Worm (Caenorhabditis elegans) whole organism, midembryonic: ENCODE results near the gene str-263.
"Not testable (repeated sequence)": the region's sequence is repeated elsewhere in the genome, so short reads cannot be mapped to it uniquely, and the experiment has no call there.

Source experiments
- T22C8.4 ChIP-seq: fragments of 200-800 bp; sonication (Bioruptor generic); IDR thresholded peaks from 2 replicates; pipeline ENCODE4 v1.3.6; 2022; ENCODE audit warnings: missing genetic modification characterization, missing compliant biosample characterization
- cog-1 ChIP-seq: sonication (generic microtip); optimal IDR thresholded peaks from 2 replicates; lab custom pipeline; 2016; ENCODE audit warnings: missing genetic modification characterization, missing compliant biosample characterization
- flt-1 ChIP-seq: fragments of 200-800 bp; sonication (Bioruptor generic); IDR thresholded peaks from 2 replicates; pipeline ENCODE4 v1.3.6; 2022; ENCODE audit warnings: missing genetic modification characterization, missing compliant biosample characterization
- klf-2 ChIP-seq: fragments of 200-800 bp; sonication (Bioruptor generic); conservative IDR thresholded peaks from 2 replicates; pipeline ENCODE4 v1.3.6; 2022; ENCODE audit warnings: missing genetic modification reagents, missing genetic modification characterization, missing compliant biosample characterization
- med-1 ChIP-seq: sonication (generic microtip); optimal IDR thresholded peaks from 2 replicates; lab custom pipeline; 2017; ENCODE audit warnings: missing genetic modification characterization, mild to moderate bottlenecking, missing compliant biosample characterization, antibody characterized with exemption, missing genetic modification reagents; ENCODE audit not compliant: insufficient read depth
- ref-1 ChIP-seq: fragments of 200-800 bp; sonication (Bioruptor generic); conservative IDR thresholded peaks from 2 replicates; pipeline ENCODE4 v1.3.6; 2022; ENCODE audit warnings: missing genetic modification reagents, missing genetic modification characterization, missing compliant biosample characterization
- tab-1 ChIP-seq: fragments of 200-800 bp; sonication (Bioruptor generic); IDR thresholded peaks from 2 replicates; pipeline ENCODE4 v1.3.6; 2022; ENCODE audit warnings: missing genetic modification characterization, missing compliant biosample characterization
- ztf-23 ChIP-seq: fragments of 200-800 bp; sonication (Bioruptor generic); IDR thresholded peaks from 2 replicates; pipeline ENCODE4 v1.3.6; 2022; ENCODE audit warnings: missing genetic modification reagents, missing genetic modification characterization, missing compliant biosample characterization
- ztf-29 ChIP-seq: fragments of 200-800 bp; sonication (Bioruptor generic); IDR thresholded peaks from 2 replicates; pipeline ENCODE4 v1.3.6; 2022; ENCODE audit warnings: missing genetic modification reagents, missing genetic modification characterization, missing compliant biosample characterization

Gene str-263

ce11 chrV:15575305-15575704 lies 37.7 kb upstream of the str-263 start, which contains the start of gene mdt-28:
TSS of gene mdt-28 (minus strand) at chrV:15575405.
- TF ChIP-seq ztf-29 (GFP tag; lab: Robert Waterston, UW) (no peak), flt-1 (no peak), T22C8.4 (GFP tag; lab: Robert Waterston, UW) (no peak), klf-2 (GFP tag; lab: Robert Waterston, UW) (no peak), ztf-23 (GFP tag; lab: Robert Waterston, UW) (no peak), cog-1 (tag; lab: Kevin White, UChicago) (no peak), ref-1 (GFP tag; lab: Robert Waterston, UW) (no peak), tab-1 (no peak), med-1 (GFP tag; lab: Kevin White, UChicago) (no peak)

ce11 chrV:15577395-15577896 lies 35.5 kb upstream of the str-263 start, which contains the start of gene atx-3:
TSS of gene atx-3 (minus strand) at chrV:15577445.
- TF ChIP-seq ztf-23 (GFP tag; lab: Robert Waterston, UW) (no peak), cog-1 (tag; lab: Kevin White, UChicago) (no peak), tab-1 (no peak), ztf-29 (GFP tag; lab: Robert Waterston, UW) (no peak), T22C8.4 (GFP tag; lab: Robert Waterston, UW) (no peak), med-1 (GFP tag; lab: Kevin White, UChicago) (no peak), klf-2 (GFP tag; lab: Robert Waterston, UW) (no peak), flt-1 (no peak), ref-1 (GFP tag; lab: Robert Waterston, UW) (no peak)

DNA sequence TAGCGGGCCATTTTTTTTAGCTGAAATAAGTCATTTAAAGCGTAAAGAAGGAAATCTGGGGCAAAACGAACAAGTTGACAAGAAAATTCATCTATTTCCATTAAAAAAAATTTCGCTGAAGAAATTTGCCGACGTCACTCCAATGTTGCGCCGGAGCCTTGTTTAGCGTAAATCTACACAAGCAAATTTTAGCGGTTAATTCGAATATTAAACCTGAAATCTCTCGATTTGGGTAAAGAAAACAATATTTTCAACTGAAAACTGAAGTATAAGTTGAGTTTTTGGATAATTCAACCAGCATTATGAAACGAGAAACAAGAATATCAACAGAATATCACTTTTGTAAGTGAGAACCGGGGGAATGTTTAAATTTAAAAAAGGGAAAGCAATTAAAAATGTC lies 34.6 kb upstream of the str-263 start, which contains the start of gene F28F8.9:
Gene F28F8.9 (minus strand): TSS at position 288 of the 400 bp plus-strand sequence.
- no peak for TF ChIP-seq flt-1
- no peak for TF ChIP-seq ref-1 (GFP tag; lab: Robert Waterston, UW)
- TF ChIP-seq klf-2 (GFP tag; lab: Robert Waterston, UW): no peak
- TF ChIP-seq T22C8.4 (GFP tag; lab: Robert Waterston, UW): no peak
- no peak for TF ChIP-seq cog-1 (tag; lab: Kevin White, UChicago)
- no peak for TF ChIP-seq med-1 (GFP tag; lab: Kevin White, UChicago)
- TF ChIP-seq ztf-23 (GFP tag; lab: Robert Waterston, UW): no peak
- TF ChIP-seq ztf-29 (GFP tag; lab: Robert Waterston, UW): no peak
- no peak for TF ChIP-seq tab-1

ce11 chrV:15590183-15590667 lies 22.8 kb upstream of the str-263 start, which contains the start of gene F28F8.7:
TSS of gene F28F8.7 (minus strand) at chrV:15590617.
- not testable (repeated sequence) for TF ChIP-seq flt-1; ref-1 (GFP tag; lab: Robert Waterston, UW); ztf-29 (GFP tag; lab: Robert Waterston, UW)

DNA sequence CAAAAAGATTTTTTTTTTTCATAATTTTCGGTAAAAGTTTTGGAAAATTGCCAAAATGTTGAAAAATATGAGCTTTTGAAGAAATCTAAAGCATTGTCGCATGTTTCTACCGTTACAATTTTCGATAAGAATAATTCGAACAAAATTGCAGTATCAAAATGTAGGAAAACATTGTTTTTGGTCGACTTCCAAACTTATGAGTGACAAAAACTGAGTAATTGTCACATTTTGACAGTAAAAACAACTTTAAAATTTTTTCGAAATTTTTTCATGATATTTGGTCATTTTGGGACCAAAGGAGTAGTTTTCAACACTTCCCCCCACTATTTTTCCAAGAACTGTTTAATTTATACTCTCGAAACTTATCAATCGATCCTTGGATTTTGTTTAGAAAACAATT lies 18.4 kb upstream of the str-263 start, which contains the start of gene fbxa-139:
Gene fbxa-139 (minus strand): TSS at position 101 of the 400 bp plus-strand sequence.
- TF ChIP-seq ref-1 (GFP tag; lab: Robert Waterston, UW) (no peak), ztf-23 (GFP tag; lab: Robert Waterston, UW) (no peak), klf-2 (GFP tag; lab: Robert Waterston, UW) (no peak), tab-1 (no peak), flt-1 (no peak), T22C8.4 (GFP tag; lab: Robert Waterston, UW) (no peak), ztf-29 (GFP tag; lab: Robert Waterston, UW) (no peak), med-1 (GFP tag; lab: Kevin White, UChicago) (no peak), cog-1 (tag; lab: Kevin White, UChicago) (no peak)

DNA sequence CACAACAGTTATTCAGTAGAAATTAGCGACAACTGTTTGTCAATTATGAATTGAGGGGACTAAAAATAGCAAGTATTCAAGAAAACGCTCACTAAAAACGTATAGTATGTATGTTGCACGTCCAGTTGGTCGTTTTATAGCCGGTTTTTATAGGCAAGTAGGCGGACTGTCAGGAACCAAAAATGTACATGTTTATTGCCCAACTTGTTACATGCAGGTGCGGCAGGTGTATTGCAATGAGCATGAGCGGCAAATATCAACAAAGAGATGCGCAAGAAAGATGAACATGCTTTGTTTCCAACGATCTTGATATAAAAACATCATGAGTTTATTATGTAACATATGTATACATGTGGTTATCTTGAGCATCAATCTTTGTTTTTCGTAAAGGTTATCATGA lies 13.2 kb upstream of the str-263 start, which contains the start of gene B0391.14:
Gene B0391.14 (minus strand): TSS at position 101 of the 400 bp plus-strand sequence.
- TF ChIP-seq med-1 (GFP tag; lab: Kevin White, UChicago); flt-1; ref-1 (GFP tag; lab: Robert Waterston, UW): not testable (repeated sequence)

ce11 chrV:15602253-15602652 lies 10.7 kb upstream of the str-263 start, which contains the start of gene fbxa-152:
TSS of gene fbxa-152 (minus strand) at chrV:15602353.
- TF ChIP-seq cog-1 (tag; lab: Kevin White, UChicago) (no peak), klf-2 (GFP tag; lab: Robert Waterston, UW) (no peak), ztf-29 (GFP tag; lab: Robert Waterston, UW) (no peak), T22C8.4 (GFP tag; lab: Robert Waterston, UW) (no peak), ref-1 (GFP tag; lab: Robert Waterston, UW) (no peak), flt-1 (no peak), tab-1 (no peak), ztf-23 (GFP tag; lab: Robert Waterston, UW) (no peak), med-1 (GFP tag; lab: Kevin White, UChicago) (no peak)

ce11 chrV:15605045-15605444 lies 7.9 kb upstream of the str-263 start, which contains the start of gene fbxa-154:
TSS of gene fbxa-154 (minus strand) at chrV:15605145.
- TF ChIP-seq ref-1 (GFP tag; lab: Robert Waterston, UW) (no peak), T22C8.4 (GFP tag; lab: Robert Waterston, UW) (no peak), tab-1 (no peak), ztf-23 (GFP tag; lab: Robert Waterston, UW) (no peak), ztf-29 (GFP tag; lab: Robert Waterston, UW) (no peak), klf-2 (GFP tag; lab: Robert Waterston, UW) (no peak), flt-1 (no peak), med-1 (GFP tag; lab: Kevin White, UChicago) (no peak), cog-1 (tag; lab: Kevin White, UChicago) (no peak)

DNA sequence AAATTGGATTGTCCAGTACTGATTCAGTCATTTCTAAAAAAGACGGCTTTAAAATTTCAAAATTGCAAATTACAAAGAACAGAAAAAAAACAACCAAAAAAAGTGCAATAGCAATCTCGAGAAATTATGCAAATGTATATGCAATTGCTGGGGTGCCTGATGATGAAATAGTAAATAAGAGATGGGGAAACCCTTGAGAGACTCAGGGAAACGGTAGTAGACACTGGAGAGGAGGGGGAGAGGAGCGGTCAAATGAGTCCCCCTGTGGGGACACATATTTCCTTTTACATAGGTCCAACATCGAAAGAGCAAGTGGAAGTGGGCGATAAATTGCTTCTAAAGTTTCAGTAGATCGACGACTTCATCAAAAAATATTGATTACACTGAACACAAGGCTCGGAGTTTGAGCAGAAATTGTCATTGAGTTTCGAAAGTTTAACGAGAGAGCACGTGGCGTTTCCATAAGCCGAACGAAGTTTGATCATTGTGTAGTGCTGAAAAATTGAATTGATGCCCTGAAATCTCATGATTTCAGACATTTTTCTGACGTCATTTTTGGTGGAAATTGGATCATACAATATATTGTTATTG lies 2.5 kb upstream of the str-263 start, which contains the start of the genes fbxa-153 and str-12:
Gene fbxa-153 (minus strand): TSS at position 35 of the 591 bp plus-strand sequence.
Gene str-12 (plus strand): TSS at position 541 of the 591 bp plus-strand sequence.
- TF ChIP-seq med-1 (GFP tag; lab: Kevin White, UChicago) (no peak), flt-1 (peak; percentile 45), klf-2 (GFP tag; lab: Robert Waterston, UW) (no peak), ref-1 (GFP tag; lab: Robert Waterston, UW) (no peak), ztf-29 (GFP tag; lab: Robert Waterston, UW) (no peak), cog-1 (tag; lab: Kevin White, UChicago) (peak; percentile 22), tab-1 (no peak), T22C8.4 (GFP tag; lab: Robert Waterston, UW) (no peak), ztf-23 (GFP tag; lab: Robert Waterston, UW) (no peak)
